Worm (Caenorhabditis elegans) whole organism, L4 larva: Measurements from ENCODE around the gene obr-2.
A peak's percentile ranks its signal among the peaks of the same experiment; 100 is the strongest.

ENCODE experiments used
- arid-1 ChIP-seq: fragments of 200-800 bp; sonication (Bioruptor generic); conservative IDR thresholded peaks from 2 replicates; pipeline ENCODE4 v1.3.6; 2022; ENCODE audit warnings: missing genetic modification reagents, missing genetic modification characterization, missing compliant biosample characterization
- fkh-10 ChIP-seq: fragments of 150-350 bp; optimal IDR thresholded peaks from 2 replicates; lab custom pipeline; 2014; ENCODE audit warnings: missing biosample characterization, missing genetic modification reagents, missing genetic modification characterization
- lin-15B ChIP-seq: fragments of 150-350 bp; sonication (generic microtip); optimal IDR thresholded peaks from 3 replicates; lab custom pipeline; 2014; ENCODE audit warnings: missing biosample characterization, missing genetic modification characterization
- nhr-10 ChIP-seq: fragments of 150-350 bp; optimal IDR thresholded peaks from 2 replicates; lab custom pipeline; 2014; ENCODE audit warnings: missing biosample characterization, missing genetic modification characterization
- nhr-237 ChIP-seq: sonication (generic microtip); optimal IDR thresholded peaks from 2 replicates; lab custom pipeline; 2017; ENCODE audit warnings: missing biosample characterization, missing genetic modification characterization
- nhr-25 ChIP-seq: sonication (generic microtip); optimal IDR thresholded peaks from 2 replicates; lab custom pipeline; 2017; ENCODE audit warnings: missing genetic modification characterization, mild to moderate bottlenecking, missing compliant biosample characterization, antibody characterized with exemption, moderate library complexity, borderline replicate concordance; ENCODE audit not compliant: insufficient read depth
- nhr-76 ChIP-seq: fragments of 150-350 bp; optimal IDR thresholded peaks from 2 replicates; lab custom pipeline; 2014; ENCODE audit warnings: missing biosample characterization, missing genetic modification characterization
- pha-4 ChIP-seq, 2 experiments: fragments of 150-350 bp in 1 of 2; fragments of 200-800 bp in 1 of 2; sonication (Bioruptor generic) in 1 of 2; IDR thresholded peaks in 1 of 2; optimal IDR thresholded peaks in 1 of 2; 2 replicates each; pipeline versions ENCODE4 v1.3.6 to Lab custom; 2014 to 2022; ENCODE audit warnings: missing genetic modification characterization in 2 of 2, missing genetic modification reagents in 2 of 2, missing biosample characterization in 1 of 2, missing compliant biosample characterization in 1 of 2
- unc-62 ChIP-seq, 3 experiments: fragments of 150-350 bp in 1 of 3; sonication (generic microtip); optimal IDR thresholded peaks in 2 of 3; peaks in 1 of 3; 1 replicate in 1 of 3; 2 replicates in 2 of 3; lab custom pipeline; 2014 to 2017; ENCODE audit warnings: missing biosample characterization in 3 of 3, missing genetic modification characterization in 3 of 3, missing genetic modification reagents in 3 of 3, missing genotype in 1 of 3
- zip-2 ChIP-seq: fragments of 150-350 bp; optimal IDR thresholded peaks from 2 replicates; lab custom pipeline; 2014; ENCODE audit warnings: missing biosample characterization, missing genetic modification characterization
- ztf-7 ChIP-seq: fragments of 150-350 bp; optimal IDR thresholded peaks from 2 replicates; lab custom pipeline; 2014; ENCODE audit warnings: missing biosample characterization, missing genetic modification characterization

DNA sequence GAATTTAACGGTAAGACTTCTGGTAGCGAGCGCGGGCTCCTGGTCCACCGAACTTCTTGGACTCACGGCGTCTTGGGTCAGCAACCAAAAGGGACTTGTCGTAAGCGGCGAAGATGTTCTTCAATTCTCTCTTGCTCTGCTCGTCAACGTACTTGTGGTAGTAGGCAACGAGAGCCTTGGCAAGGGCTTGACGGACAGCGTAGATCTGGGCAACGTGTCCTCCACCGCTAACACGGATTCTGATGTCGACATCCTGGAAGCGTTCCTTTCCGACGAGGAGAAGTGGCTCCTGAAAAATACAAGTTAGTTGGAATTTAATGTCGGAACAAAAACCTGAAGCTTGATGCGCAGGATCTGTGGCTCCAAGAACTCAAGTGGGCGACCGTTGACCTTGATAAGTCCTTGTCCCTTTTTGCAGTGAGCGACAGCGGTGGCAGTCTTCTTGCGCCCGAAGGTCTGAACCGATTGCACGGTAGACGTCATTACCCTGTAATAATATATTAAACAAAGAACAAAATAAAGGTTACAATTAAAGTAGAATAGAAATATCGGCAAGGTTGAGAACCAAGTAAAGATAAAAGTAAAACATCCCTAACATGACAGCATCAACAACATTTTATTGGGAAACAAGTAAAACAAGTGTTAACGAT lies 13.9 kb downstream of the obr-2 start, which contains the start of gene rps-16:
- TF ChIP-seq nhr-25 (tag; lab: Kevin White, UChicago) = peak; percentile 32
- no peak for TF ChIP-seq fkh-10 (GFP tag; lab: Kevin White, UChicago)
- TF ChIP-seq pha-4 (GFP tag; IDR thresholded peaks at IDR 0.05; lab: Robert Waterston, UW) = peak; percentile 64; the same call in 1 of the 2 replicates
- TF ChIP-seq pha-4 (tag; optimal IDR thresholded peaks at IDR 0.05; lab: Kevin White, UChicago) = no peak
- peak in 1 of 2 experiments; percentile 81 for TF ChIP-seq unc-62 (GFP tag; optimal IDR thresholded peaks at IDR 0.05 in 1 of 2; lab: Kevin White, UChicago)
- no peak for TF ChIP-seq unc-62 (tag; optimal IDR thresholded peaks at IDR 0.05; lab: Kevin White, UChicago)
- TF ChIP-seq nhr-76 (tag; lab: Kevin White, UChicago) = no peak
- no peak for TF ChIP-seq ztf-7 (tag; lab: Kevin White, UChicago)
- no peak for TF ChIP-seq zip-2 (tag; lab: Kevin White, UChicago)
- no peak for TF ChIP-seq lin-15B
- no peak for TF ChIP-seq nhr-237 (tag; lab: Kevin White, UChicago)
- no peak for TF ChIP-seq arid-1 (GFP tag; lab: Robert Waterston, UW)
- TF ChIP-seq nhr-10 (tag; lab: Kevin White, UChicago) = no peak
